Fruit fly (Drosophila melanogaster) whole organism, wandering third instar larva: ENCODE data around the gene fz.
A peak's percentile ranks its signal among the peaks of the same experiment; 100 is the strongest.

ENCODE experiments used
- Abd-B ChIP-seq: fragments of >200 bp; optimal IDR thresholded peaks from 2 replicates; lab custom pipeline; 2017; ENCODE audit warnings: missing biosample characterization, missing genetic modification characterization
- CG32264 ChIP-seq: fragments of 200-800 bp; sonication (Bioruptor generic); optimal IDR thresholded peaks from 2 replicates; lab custom pipeline; 2016; ENCODE audit warnings: missing biosample characterization, missing genetic modification characterization
- CG9705 ChIP-seq: fragments of 200-800 bp; sonication (Bioruptor generic); optimal IDR thresholded peaks from 2 replicates; lab custom pipeline; 2018; ENCODE audit warnings: missing biosample characterization, mild to moderate bottlenecking, missing genetic modification characterization
- CrebA ChIP-seq: fragments of 200-800 bp; sonication (Bioruptor generic); optimal IDR thresholded peaks from 2 replicates; lab custom pipeline; 2016; ENCODE audit warnings: missing biosample characterization, mild to moderate bottlenecking, missing genetic modification characterization, borderline replicate concordance
- Dfd ChIP-seq: fragments of >200 bp; optimal IDR thresholded peaks from 2 replicates; lab custom pipeline; 2017; ENCODE audit warnings: missing biosample characterization, missing genetic modification characterization
- GATAd ChIP-seq: sonication (Bioruptor generic); optimal IDR thresholded peaks from 2 replicates; lab custom pipeline; 2016; ENCODE audit warnings: missing biosample characterization, missing genetic modification characterization
- HLH106 ChIP-seq: fragments of 200-800 bp; optimal IDR thresholded peaks from 3 replicates; lab custom pipeline; 2019; ENCODE audit warnings: missing biosample characterization, mild to moderate bottlenecking, missing genetic modification characterization, moderate library complexity
- Hnf4 ChIP-seq: fragments of 200-800 bp; sonication (Bioruptor generic); optimal IDR thresholded peaks from 2 replicates; lab custom pipeline; 2016; ENCODE audit warnings: missing biosample characterization, mild to moderate bottlenecking, missing genetic modification characterization
- Hr78 ChIP-seq: fragments of >200 bp; optimal IDR thresholded peaks from 2 replicates; lab custom pipeline; 2017; ENCODE audit warnings: missing biosample characterization, missing genetic modification characterization
- Hr83 ChIP-seq: fragments of 200-300 bp; sonication (Bioruptor generic); optimal IDR thresholded peaks from 2 replicates; lab custom pipeline; 2016; ENCODE audit warnings: missing biosample characterization, mild to moderate bottlenecking, missing genetic modification characterization, moderate library complexity; ENCODE audit not compliant: poor library complexity, severe bottlenecking
- Jra ChIP-seq: sonication (Bioruptor generic); optimal IDR thresholded peaks from 2 replicates; lab custom pipeline; 2016; ENCODE audit warnings: missing biosample characterization, missing genetic modification characterization
- Mio ChIP-seq: sonication (Bioruptor generic); optimal IDR thresholded peaks from 2 replicates; lab custom pipeline; 2016; ENCODE audit warnings: missing biosample characterization, missing genetic modification characterization
- Myc ChIP-seq: fragments of >200 bp; optimal IDR thresholded peaks from 2 replicates; lab custom pipeline; 2017
- N ChIP-seq: fragments of >200 bp; optimal IDR thresholded peaks from 2 replicates; lab custom pipeline; 2018; ENCODE audit warnings: missing biosample characterization, missing external identifiers, missing genetic modification characterization
- Rel ChIP-seq, 2 experiments: fragments of 200-800 bp; sonication (Bioruptor generic) in 1 of 2; optimal IDR thresholded peaks; 2 replicates in 1 of 2; 3 replicates in 1 of 2; lab custom pipeline; 2016 to 2019; ENCODE audit warnings: mild to moderate bottlenecking in 2 of 2, missing biosample characterization in 2 of 2, missing genetic modification characterization in 2 of 2, moderate library complexity in 1 of 2
- Sp1 ChIP-seq: fragments of 200-800 bp; sonication (Bioruptor generic); optimal IDR thresholded peaks from 3 replicates; lab custom pipeline; 2019; ENCODE audit warnings: missing biosample characterization, mild to moderate bottlenecking, missing genetic modification characterization, moderate library complexity
- br ChIP-seq: fragments of 200-800 bp; sonication (Bioruptor generic); optimal IDR thresholded peaks from 2 replicates; lab custom pipeline; 2016; ENCODE audit warnings: missing biosample characterization, missing genetic modification characterization
- brk ChIP-seq: fragments of 200-800 bp; sonication (Bioruptor generic); optimal IDR thresholded peaks from 2 replicates; lab custom pipeline; 2016; ENCODE audit warnings: missing biosample characterization, mild to moderate bottlenecking, missing genetic modification characterization
- dl ChIP-seq, 2 experiments: fragments of 175-275, 200-275 bp in 1 of 2; fragments of 200-275 bp in 1 of 2; sonication (Bioruptor generic); optimal IDR thresholded peaks; lab custom pipeline; 2018; ENCODE audit warnings: mild to moderate bottlenecking in 2 of 2, missing biosample characterization in 2 of 2, missing genetic modification characterization in 2 of 2, moderate library complexity in 2 of 2; ENCODE audit not compliant: partially characterized antibody in 2 of 2, insufficient read depth in 1 of 2
- dmrt93B ChIP-seq: fragments of 200-800 bp; sonication (Bioruptor generic); optimal IDR thresholded peaks from 2 replicates; lab custom pipeline; 2018; ENCODE audit warnings: missing biosample characterization, mild to moderate bottlenecking, missing genetic modification characterization
- dsf ChIP-seq: sonication (Bioruptor generic); optimal IDR thresholded peaks from 2 replicates; lab custom pipeline; 2016; ENCODE audit warnings: missing biosample characterization, missing genetic modification characterization, borderline replicate concordance
- ey ChIP-seq: fragments of 200-800 bp; sonication (Bioruptor generic); optimal IDR thresholded peaks from 2 replicates; lab custom pipeline; 2016; ENCODE audit warnings: missing biosample characterization, missing genetic modification characterization
- foxo ChIP-seq, 2 experiments: fragments of 200-800 bp; sonication (Bioruptor generic); optimal IDR thresholded peaks; 2 replicates in 1 of 2; 3 replicates in 1 of 2; lab custom pipeline; 2016 to 2017; ENCODE audit warnings: missing biosample characterization in 2 of 2, missing genetic modification characterization in 2 of 2
- h ChIP-seq: fragments of 200-800 bp; sonication (Bioruptor generic); optimal IDR thresholded peaks from 3 replicates; lab custom pipeline; 2016; ENCODE audit warnings: missing biosample characterization, mild to moderate bottlenecking, missing genetic modification characterization
- jim ChIP-seq: fragments of 175-275, 200-325 bp; sonication (Bioruptor generic); optimal IDR thresholded peaks from 2 replicates; lab custom pipeline; 2016; ENCODE audit warnings: missing biosample characterization, mild to moderate bottlenecking, missing genetic modification characterization
- lola ChIP-seq: fragments of >200 bp; optimal IDR thresholded peaks from 2 replicates; lab custom pipeline; 2017; ENCODE audit warnings: missing biosample characterization, missing genetic modification characterization
- pan ChIP-seq: fragments of >200 bp; optimal IDR thresholded peaks from 2 replicates; lab custom pipeline; 2017
- psq ChIP-seq: fragments of 200-800 bp; sonication (Bioruptor generic); optimal IDR thresholded peaks from 3 replicates; lab custom pipeline; 2017; ENCODE audit warnings: missing biosample characterization, mild to moderate bottlenecking, missing genetic modification characterization, moderate library complexity
- rgr ChIP-seq: fragments of 200-800 bp; sonication (Bioruptor generic); optimal IDR thresholded peaks from 3 replicates; lab custom pipeline; 2016; ENCODE audit warnings: missing biosample characterization, mild to moderate bottlenecking, missing genetic modification characterization
- sv ChIP-seq: fragments of 200-800 bp; sonication (Bioruptor generic); optimal IDR thresholded peaks from 3 replicates; lab custom pipeline; 2016; ENCODE audit warnings: missing biosample characterization, missing genetic modification characterization
- tai ChIP-seq: sonication (Bioruptor generic); optimal IDR thresholded peaks from 2 replicates; lab custom pipeline; 2016; ENCODE audit warnings: missing biosample characterization, missing genetic modification characterization
- woc ChIP-seq: sonication (Bioruptor generic); optimal IDR thresholded peaks from 2 replicates; lab custom pipeline; 2016; ENCODE audit warnings: missing biosample characterization, mild to moderate bottlenecking, missing genetic modification characterization

Gene fz

dm6 chr3L:14389242-14389641 is 115.1 kb downstream of the fz start:
- no peak for TF ChIP-seq Jra (GFP tag; lab: Kevin White, UChicago)
- no peak for TF ChIP-seq br (GFP tag; lab: Kevin White, UChicago)
- TF ChIP-seq Abd-B (GFP tag; lab: Kevin White, UChicago), result no peak
- TF ChIP-seq CrebA (GFP tag; lab: Kevin White, UChicago), result no peak
- no peak for TF ChIP-seq Mio (GFP tag; lab: Kevin White, UChicago)
- TF ChIP-seq jim, result no peak
- TF ChIP-seq lola, result no peak
- TF ChIP-seq Sp1 (GFP tag; lab: Kevin White, UChicago), result no peak
- TF ChIP-seq N (GFP tag; lab: Kevin White, UChicago), result no peak
- no peak for TF ChIP-seq sv
- TF ChIP-seq rgr, result no peak
- no peak for TF ChIP-seq Rel (GFP tag; optimal IDR thresholded peaks at IDR 0.05; lab: Kevin White, UChicago)
- no peak for TF ChIP-seq Rel (tag; optimal IDR thresholded peaks at IDR 0.05; lab: Kevin White, UChicago)
- TF ChIP-seq Hr83 (GFP tag; lab: Kevin White, UChicago), result no peak
- no peak for TF ChIP-seq pan (lab: Kevin White, UChicago)
- no peak for TF ChIP-seq ey (GFP tag; lab: Kevin White, UChicago)
- no peak for TF ChIP-seq woc (GFP tag; lab: Kevin White, UChicago)
- no peak for TF ChIP-seq HLH106 (tag; lab: Kevin White, UChicago)
- no peak for TF ChIP-seq dmrt93B
- TF ChIP-seq foxo (GFP tag; optimal IDR thresholded peaks at IDR 0.05; lab: Kevin White, UChicago), result no peak
- TF ChIP-seq Myc (lab: Kevin White, UChicago), result no peak
- TF ChIP-seq, all 38 proteins: peak for 0

DNA sequence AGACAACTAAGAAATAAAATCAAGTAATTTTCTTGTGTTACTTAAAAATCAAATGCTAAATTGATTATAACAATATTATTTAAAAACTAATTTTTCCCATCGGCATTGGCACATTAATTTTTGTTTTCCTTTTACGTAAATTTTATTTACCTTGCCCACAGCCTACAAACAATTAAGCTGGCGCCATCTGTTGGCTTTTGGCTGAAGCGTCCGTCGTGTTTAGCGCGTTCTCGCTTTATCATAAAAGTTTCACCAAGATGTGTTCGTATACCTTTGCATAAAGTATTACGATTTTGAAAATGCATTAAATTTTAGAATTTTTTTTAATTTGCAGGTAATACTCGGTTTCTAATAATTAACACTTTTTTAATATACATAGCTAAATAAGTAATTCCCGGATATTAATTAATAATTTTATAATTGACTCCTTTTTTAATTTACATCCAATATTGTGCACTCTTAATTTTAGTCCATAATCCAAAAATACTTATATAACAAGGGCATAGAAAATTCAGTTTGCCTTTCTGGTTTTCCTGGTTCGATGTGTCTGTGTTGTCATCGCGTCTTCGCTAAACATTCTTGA is 123.0 kb downstream of the fz start:
- TF ChIP-seq Hr83 (GFP tag; lab: Kevin White, UChicago), result no peak
- no peak for TF ChIP-seq CG9705 (GFP tag; lab: Kevin White, UChicago)
- TF ChIP-seq Hnf4 (GFP tag; lab: Kevin White, UChicago), result no peak
- no peak for TF ChIP-seq Dfd (GFP tag; lab: Kevin White, UChicago)
- TF ChIP-seq, all 38 proteins: peak for 0

dm6 chr3L:14399873-14400272 is 125.7 kb downstream of the fz start:
- TF ChIP-seq woc (GFP tag; lab: Kevin White, UChicago), result no peak
- TF ChIP-seq Hr83 (GFP tag; lab: Kevin White, UChicago), result no peak
- no peak for TF ChIP-seq brk (GFP tag; lab: Kevin White, UChicago)
- no peak for TF ChIP-seq tai (GFP tag; lab: Kevin White, UChicago)
- TF ChIP-seq psq (GFP tag; lab: Kevin White, UChicago), result no peak
- no peak for TF ChIP-seq h (GFP tag; lab: Kevin White, UChicago)
- no peak for TF ChIP-seq Hr78 (GFP tag; lab: Kevin White, UChicago)
- no peak for TF ChIP-seq lola
- no peak for TF ChIP-seq Dfd (GFP tag; lab: Kevin White, UChicago)
- TF ChIP-seq dsf (GFP tag; lab: Kevin White, UChicago), result no peak

dm6 chr3L:14402632-14403031 is 128.5 kb downstream of the fz start, which contains the start of gene CG3868:
Gene CG3868 (minus strand): TSS chr3L:14402725.
- TF ChIP-seq HLH106 (tag; lab: Kevin White, UChicago), result no peak
- TF ChIP-seq jim, result no peak
- no peak for TF ChIP-seq Rel (GFP tag; optimal IDR thresholded peaks at IDR 0.05; lab: Kevin White, UChicago)
- peak; percentile 97 for TF ChIP-seq Rel (tag; optimal IDR thresholded peaks at IDR 0.05; lab: Kevin White, UChicago)
- peak; percentile 20 for TF ChIP-seq CrebA (GFP tag; lab: Kevin White, UChicago)
- peak; percentile 10 for TF ChIP-seq rgr
- TF ChIP-seq CG32264 (GFP tag; lab: Kevin White, UChicago), result no peak
- peak; percentile 9 for TF ChIP-seq Sp1 (GFP tag; lab: Kevin White, UChicago)
- TF ChIP-seq dsf (GFP tag; lab: Kevin White, UChicago), result no peak
- TF ChIP-seq Hr78 (GFP tag; lab: Kevin White, UChicago), result no peak

dm6 chr3L:14406613-14407012 is 132.5 kb downstream of the fz start:
- TF ChIP-seq Abd-B (GFP tag; lab: Kevin White, UChicago), result no peak
- no peak for TF ChIP-seq brk (GFP tag; lab: Kevin White, UChicago)
- TF ChIP-seq h (GFP tag; lab: Kevin White, UChicago), result no peak
- TF ChIP-seq tai (GFP tag; lab: Kevin White, UChicago), result no peak
- TF ChIP-seq GATAd (GFP tag; lab: Kevin White, UChicago), result no peak
- TF ChIP-seq Myc (lab: Kevin White, UChicago), result no peak
- no peak for TF ChIP-seq HLH106 (tag; lab: Kevin White, UChicago)
- no peak for TF ChIP-seq pan (lab: Kevin White, UChicago)
- no peak for TF ChIP-seq Hnf4 (GFP tag; lab: Kevin White, UChicago)
- TF ChIP-seq Sp1 (GFP tag; lab: Kevin White, UChicago), result no peak
- TF ChIP-seq dl (GFP tag; optimal IDR thresholded peaks at IDR 0.05; lab: Kevin White, UChicago; ENCODE audit: insufficient read depth in 1 of 2, partially characterized antibody in 2 of 2), result no peak
- no peak for TF ChIP-seq Rel (GFP tag; optimal IDR thresholded peaks at IDR 0.05; lab: Kevin White, UChicago)
- TF ChIP-seq Rel (tag; optimal IDR thresholded peaks at IDR 0.05; lab: Kevin White, UChicago), result no peak
- TF ChIP-seq woc (GFP tag; lab: Kevin White, UChicago), result no peak
- no peak for TF ChIP-seq foxo (GFP tag; optimal IDR thresholded peaks at IDR 0.05; lab: Kevin White, UChicago)
- no peak for TF ChIP-seq br (GFP tag; lab: Kevin White, UChicago)
